Worm (Caenorhabditis elegans) whole organism, L4 larva: ENCODE measurements around the gene ZK470.2.

Experiments used
- F26F4.8 ChIP-seq: fragments of 200-800 bp; sonication (Bioruptor generic); conservative IDR thresholded peaks from 2 replicates; pipeline ENCODE4 v1.3.6; 2022; ENCODE audit warnings: missing genetic modification characterization, missing compliant biosample characterization
- F37D6.2 ChIP-seq: sonication (generic microtip); optimal IDR thresholded peaks from 2 replicates; lab custom pipeline; 2016; ENCODE audit warnings: mild to moderate bottlenecking, missing genetic modification characterization, missing compliant biosample characterization
- F44E2.7 ChIP-seq: fragments of 200-800 bp; sonication (Bioruptor generic); IDR thresholded peaks from 2 replicates; pipeline ENCODE4 v2.1.2; 2022; ENCODE audit warnings: missing genetic modification characterization, missing compliant biosample characterization
- Y48G9A.11 ChIP-seq: fragments of 200-800 bp; sonication (Bioruptor generic); IDR thresholded peaks from 2 replicates; pipeline ENCODE4 v1.3.6; 2022; ENCODE audit warnings: missing genetic modification reagents, missing genetic modification characterization, missing compliant biosample characterization
- ZK337.2 ChIP-seq: fragments of 200-800 bp; sonication (Bioruptor generic); IDR thresholded peaks from 2 replicates; pipeline ENCODE4 v1.3.6; 2022; ENCODE audit warnings: missing genetic modification reagents, missing genetic modification characterization, missing compliant biosample characterization
- ZK546.5 ChIP-seq, 2 experiments: sonication (generic microtip); optimal IDR thresholded peaks; 2 replicates each; lab custom pipeline; 2017; ENCODE audit warnings: missing biosample characterization in 2 of 2, missing genetic modification characterization in 2 of 2
- aly-2 ChIP-seq: sonication (generic microtip); optimal IDR thresholded peaks from 2 replicates; lab custom pipeline; 2018; ENCODE audit warnings: missing biosample characterization, missing genetic modification characterization
- arid-1 ChIP-seq: fragments of 200-800 bp; sonication (Bioruptor generic); conservative IDR thresholded peaks from 2 replicates; pipeline ENCODE4 v1.3.6; 2022; ENCODE audit warnings: missing genetic modification reagents, missing genetic modification characterization, missing compliant biosample characterization
- attf-4 ChIP-seq: sonication (generic microtip); optimal IDR thresholded peaks from 3 replicates; lab custom pipeline; 2017; ENCODE audit warnings: missing biosample characterization, missing genetic modification characterization
- ceh-20 ChIP-seq: fragments of 200-800 bp; sonication (Bioruptor generic); IDR thresholded peaks from 2 replicates; pipeline ENCODE4 v1.3.6; 2022; ENCODE audit warnings: missing genetic modification reagents, missing genetic modification characterization, missing compliant biosample characterization
- ceh-32 ChIP-seq: sonication (generic microtip); optimal IDR thresholded peaks from 2 replicates; lab custom pipeline; 2016; ENCODE audit warnings: mild to moderate bottlenecking, missing genetic modification characterization, missing compliant biosample characterization; ENCODE audit not compliant: poor library complexity
- ceh-44 ChIP-seq: fragments of 200-800 bp; sonication (Bioruptor generic); IDR thresholded peaks from 2 replicates; pipeline ENCODE4 v1.3.6; 2022; ENCODE audit warnings: missing genetic modification reagents, missing genetic modification characterization, missing compliant biosample characterization
- ceh-62 ChIP-seq: sonication (generic microtip); optimal IDR thresholded peaks from 2 replicates; lab custom pipeline; 2017; ENCODE audit warnings: missing biosample characterization, missing genetic modification characterization
- ceh-82 ChIP-seq: sonication (generic microtip); optimal IDR thresholded peaks from 2 replicates; lab custom pipeline; 2017; ENCODE audit warnings: missing biosample characterization, missing genetic modification characterization
- daf-12 ChIP-seq: fragments of 150-350 bp; optimal IDR thresholded peaks from 2 replicates; lab custom pipeline; 2014; ENCODE audit warnings: missing biosample characterization, missing genetic modification reagents, missing genetic modification characterization
- daf-8 ChIP-seq: fragments of 200-800 bp; sonication (Bioruptor generic); IDR thresholded peaks from 2 replicates; pipeline ENCODE4 v1.3.6; 2022; ENCODE audit warnings: missing genetic modification characterization, missing compliant biosample characterization
- dpl-1 ChIP-seq: fragments of 150-350 bp; optimal IDR thresholded peaks from 2 replicates; lab custom pipeline; 2014; ENCODE audit warnings: missing biosample characterization, missing genetic modification reagents, missing genetic modification characterization
- duxl-1 ChIP-seq: sonication (generic microtip); optimal IDR thresholded peaks from 2 replicates; lab custom pipeline; 2016; ENCODE audit warnings: mild to moderate bottlenecking, missing genetic modification characterization, moderate library complexity, missing compliant biosample characterization; ENCODE audit not compliant: poor library complexity
- dve-1 ChIP-seq: sonication (generic microtip); optimal IDR thresholded peaks from 2 replicates; lab custom pipeline; 2017; ENCODE audit warnings: antibody characterized with exemption, mild to moderate bottlenecking, missing genetic modification characterization, missing compliant biosample characterization; ENCODE audit not compliant: insufficient read depth
- egl-27 ChIP-seq: sonication (generic microtip); optimal IDR thresholded peaks from 3 replicates; lab custom pipeline; 2017; ENCODE audit warnings: missing biosample characterization, missing genetic modification reagents, missing genetic modification characterization
- egl-43 ChIP-seq: fragments of 200-800 bp; sonication (Bioruptor generic); IDR thresholded peaks from 2 replicates; pipeline ENCODE4 v1.3.6; 2022; ENCODE audit warnings: missing genetic modification reagents, missing genetic modification characterization, missing compliant biosample characterization
- hmg-1.1 ChIP-seq: fragments of 200-800 bp; sonication (Bioruptor generic); IDR thresholded peaks from 2 replicates; pipeline ENCODE4 v1.3.6; 2022; ENCODE audit warnings: missing genetic modification reagents, missing genetic modification characterization, missing compliant biosample characterization
- lim-7 ChIP-seq: fragments of 200-800 bp; sonication (Bioruptor generic); IDR thresholded peaks from 2 replicates; pipeline ENCODE4 v1.3.6; 2022; ENCODE audit warnings: missing genetic modification characterization, missing compliant biosample characterization
- lin-1 ChIP-seq: fragments of 200-800 bp; sonication (Bioruptor generic); IDR thresholded peaks from 2 replicates; pipeline ENCODE4 v1.3.6; 2022; ENCODE audit warnings: missing genetic modification reagents, missing genetic modification characterization, missing compliant biosample characterization
- lin-13 ChIP-seq: fragments of 150-350 bp; optimal IDR thresholded peaks from 2 replicates; lab custom pipeline; 2014; ENCODE audit warnings: missing biosample characterization, missing genetic modification reagents, missing genetic modification characterization
- lin-15B ChIP-seq: fragments of 150-350 bp; sonication (generic microtip); optimal IDR thresholded peaks from 3 replicates; lab custom pipeline; 2014; ENCODE audit warnings: missing biosample characterization, missing genetic modification characterization
- lin-38 ChIP-seq: fragments of 200-800 bp; sonication (Bioruptor generic); IDR thresholded peaks from 2 replicates; pipeline ENCODE4 v1.3.6; 2022; ENCODE audit warnings: missing genetic modification reagents, missing genetic modification characterization, missing compliant biosample characterization
- lin-39 ChIP-seq: fragments of 150-350 bp; optimal IDR thresholded peaks from 2 replicates; lab custom pipeline; 2014; ENCODE audit warnings: missing biosample characterization, missing genetic modification reagents, missing genetic modification characterization
- lir-3 ChIP-seq: sonication (generic microtip); optimal IDR thresholded peaks from 2 replicates; lab custom pipeline; 2016; ENCODE audit warnings: mild to moderate bottlenecking, missing genetic modification characterization, missing compliant biosample characterization
- lsy-2 ChIP-seq, 2 experiments: fragments of 150-350 bp in 1 of 2; sonication (generic microtip) in 1 of 2; optimal IDR thresholded peaks; 2 replicates each; lab custom pipeline; 2014 to 2017; ENCODE audit warnings: missing biosample characterization in 2 of 2, missing genetic modification characterization in 2 of 2
- mes-2 ChIP-seq: sonication (generic microtip); optimal IDR thresholded peaks from 2 replicates; lab custom pipeline; 2016; ENCODE audit warnings: missing genotype, mild to moderate bottlenecking, missing genetic modification characterization, missing compliant biosample characterization; ENCODE audit not compliant: poor library complexity, severe bottlenecking
- mxl-3 ChIP-seq: fragments of 200-800 bp; sonication (Bioruptor generic); optimal IDR thresholded peaks from 2 replicates; lab custom pipeline; 2018; ENCODE audit warnings: mild to moderate bottlenecking, missing genetic modification characterization, missing compliant biosample characterization
- nhr-10 ChIP-seq: fragments of 150-350 bp; optimal IDR thresholded peaks from 2 replicates; lab custom pipeline; 2014; ENCODE audit warnings: missing biosample characterization, missing genetic modification characterization
- nhr-102 ChIP-seq: sonication (generic microtip); optimal IDR thresholded peaks from 2 replicates; lab custom pipeline; 2016; ENCODE audit warnings: mild to moderate bottlenecking, missing genetic modification characterization, moderate library complexity, missing compliant biosample characterization
- nhr-11 ChIP-seq: fragments of 150-350 bp; optimal IDR thresholded peaks from 2 replicates; lab custom pipeline; 2014; ENCODE audit warnings: missing biosample characterization, missing genetic modification characterization
- nhr-237 ChIP-seq: sonication (generic microtip); optimal IDR thresholded peaks from 2 replicates; lab custom pipeline; 2017; ENCODE audit warnings: missing biosample characterization, missing genetic modification characterization
- nhr-25 ChIP-seq: sonication (generic microtip); optimal IDR thresholded peaks from 2 replicates; lab custom pipeline; 2017; ENCODE audit warnings: missing genetic modification characterization, mild to moderate bottlenecking, missing compliant biosample characterization, antibody characterized with exemption, moderate library complexity, borderline replicate concordance; ENCODE audit not compliant: insufficient read depth
- nhr-28 ChIP-seq: fragments of 150-350 bp; optimal IDR thresholded peaks from 2 replicates; lab custom pipeline; 2014; ENCODE audit warnings: missing biosample characterization, missing genetic modification characterization
- nhr-41 ChIP-seq: fragments of 200-800 bp; sonication (Bioruptor generic); IDR thresholded peaks from 2 replicates; pipeline ENCODE4 v1.3.6; 2022; ENCODE audit warnings: missing genetic modification reagents, missing genetic modification characterization, missing compliant biosample characterization
- nhr-6 ChIP-seq: fragments of 150-350 bp; optimal IDR thresholded peaks from 2 replicates; lab custom pipeline; 2014; ENCODE audit warnings: missing biosample characterization, missing genetic modification characterization
- nhr-76 ChIP-seq: fragments of 150-350 bp; optimal IDR thresholded peaks from 2 replicates; lab custom pipeline; 2014; ENCODE audit warnings: missing biosample characterization, missing genetic modification characterization
- nhr-77 ChIP-seq: fragments of 150-350 bp; optimal IDR thresholded peaks from 2 replicates; lab custom pipeline; 2014; ENCODE audit warnings: missing biosample characterization, missing genetic modification characterization
- set-16 ChIP-seq: fragments of 200-800 bp; sonication (Bioruptor generic); IDR thresholded peaks from 2 replicates; pipeline ENCODE4 v1.3.6; 2022; ENCODE audit warnings: missing genetic modification reagents, missing genetic modification characterization, missing compliant biosample characterization
- snpc-4 ChIP-seq: fragments of 150-350 bp; optimal IDR thresholded peaks from 2 replicates; lab custom pipeline; 2014; ENCODE audit warnings: missing biosample characterization, missing genetic modification characterization
- unc-130 ChIP-seq: sonication (generic microtip); optimal IDR thresholded peaks from 2 replicates; lab custom pipeline; 2016; ENCODE audit warnings: missing genetic modification reagents, missing genetic modification characterization, missing compliant biosample characterization
- unc-39 ChIP-seq: sonication (generic microtip); optimal IDR thresholded peaks from 2 replicates; lab custom pipeline; 2017; ENCODE audit warnings: missing biosample characterization, missing genetic modification characterization
- vab-7 ChIP-seq: fragments of 200-800 bp; sonication (Bioruptor generic); IDR thresholded peaks from 2 replicates; pipeline ENCODE4 v1.3.6; 2022; ENCODE audit warnings: missing genetic modification reagents, missing genetic modification characterization, missing compliant biosample characterization
- zfp-3 ChIP-seq: fragments of 200-800 bp; sonication (Bioruptor generic); conservative IDR thresholded peaks from 2 replicates; pipeline ENCODE4 v1.3.6; 2022; ENCODE audit warnings: missing genetic modification reagents, missing genetic modification characterization, missing compliant biosample characterization
- zip-2 ChIP-seq: fragments of 150-350 bp; optimal IDR thresholded peaks from 2 replicates; lab custom pipeline; 2014; ENCODE audit warnings: missing biosample characterization, missing genetic modification characterization

ZK470.2 gene

ce11 chrX:4147600-4148448 lies 12.9 kb downstream of the ZK470.2 start (continued):
- TF ChIP-seq nhr-25 (tag; lab: Kevin White, UChicago) = peak; percentile 44
- no peak; the same call in 1 of the 2 replicates for TF ChIP-seq lin-38 (GFP tag; lab: Robert Waterston, UW)
- no peak for TF ChIP-seq lir-3
- TF ChIP-seq hmg-1.1 = peak; percentile 39
- TF ChIP-seq nhr-28 (tag; lab: Kevin White, UChicago) = no peak
- TF ChIP-seq zfp-3 = peak; percentile 82
- TF ChIP-seq ZK337.2 (GFP tag; lab: Robert Waterston, UW) = no peak; the same call in 1 of the 2 replicates
- no peak for TF ChIP-seq egl-43 (GFP tag; lab: Robert Waterston, UW)
- TF ChIP-seq unc-39 (tag; lab: Kevin White, UChicago) = no peak
- TF ChIP-seq F26F4.8 (GFP tag; lab: Robert Waterston, UW) = no peak
- no peak for TF ChIP-seq attf-4
- TF ChIP-seq nhr-6 (tag; lab: Kevin White, UChicago) = no peak
- TF ChIP-seq dve-1 (tag; lab: Kevin White, UChicago) = peak; percentile 39
- TF ChIP-seq nhr-77 (tag; lab: Kevin White, UChicago) = no peak
- peak; percentile 50 for TF ChIP-seq nhr-102 (tag; lab: Kevin White, UChicago)
- TF ChIP-seq ceh-82 = no peak
- no peak for TF ChIP-seq snpc-4 (tag; lab: Kevin White, UChicago)
- no peak for TF ChIP-seq unc-130 (GFP tag; lab: Kevin White, UChicago)
- TF ChIP-seq mes-2 (tag; lab: Kevin White, UChicago) = no peak
- TF ChIP-seq dpl-1 = no peak
- no peak for TF ChIP-seq aly-2 (tag; lab: Kevin White, UChicago)
- no peak for TF ChIP-seq ceh-32 (tag; lab: Kevin White, UChicago)
- no peak for TF ChIP-seq lin-39 (tag; lab: Kevin White, UChicago)
- TF ChIP-seq F44E2.7 (GFP tag; lab: Robert Waterston, UW) = no peak
- TF ChIP-seq vab-7 (GFP tag; lab: Robert Waterston, UW) = peak; percentile 16; the same call in 1 of the 2 replicates
- TF ChIP-seq mxl-3 = no peak
- peak; percentile 63; the same call in 1 of the 2 replicates for TF ChIP-seq lim-7 (GFP tag; lab: Robert Waterston, UW)
- TF ChIP-seq duxl-1 = peak; percentile 60
- TF ChIP-seq egl-27 (tag; lab: Kevin White, UChicago) = no peak
- TF ChIP-seq daf-8 = no peak
- TF ChIP-seq set-16 = no peak
- TF ChIP-seq ceh-62 (tag; lab: Kevin White, UChicago) = no peak
- no peak for TF ChIP-seq daf-12 (tag; lab: Kevin White, UChicago)
- TF ChIP-seq nhr-41 (GFP tag; lab: Robert Waterston, UW) = 0 out of 2 replicates have a peak, but pooled peaks have one; percentile 68
- TF ChIP-seq nhr-76 (tag; lab: Kevin White, UChicago) = no peak
- TF ChIP-seq zip-2 = no peak
- no peak for TF ChIP-seq nhr-10
- peak; percentile 37; the same call in 1 of the 2 replicates for TF ChIP-seq lin-1 (GFP tag; lab: Robert Waterston, UW)
- TF ChIP-seq ZK546.5 (tag; optimal IDR thresholded peaks at IDR 0.05; lab: Kevin White, UChicago) = no peak
- TF ChIP-seq arid-1 = 0 out of 2 replicates have a peak, but pooled peaks have one; percentile 53
- TF ChIP-seq ceh-20 = peak; percentile 46; the same call in 1 of the 2 replicates
- no peak for TF ChIP-seq ceh-44
- no peak for TF ChIP-seq nhr-11 (tag; lab: Kevin White, UChicago)
- TF ChIP-seq Y48G9A.11 (GFP tag; lab: Robert Waterston, UW) = peak; percentile 28; the same call in 1 of the 2 replicates
- TF ChIP-seq nhr-237 (tag; lab: Kevin White, UChicago) = no peak
- TF ChIP-seq lin-13 (GFP tag; lab: Kevin White, UChicago) = no peak
- no peak for TF ChIP-seq lin-15B (tag; lab: Kevin White, UChicago)
- TF ChIP-seq F37D6.2 = peak; percentile 6
- TF ChIP-seq lsy-2 (tag; optimal IDR thresholded peaks at IDR 0.05; lab: Kevin White, UChicago) = peak in 1 of 2 experiments; percentile 52
